Fruit fly (Drosophila melanogaster) whole organism, embryonic: ENCODE measurements around the gene Ube3a.

Experiments
- CG11085 ChIP-seq: fragments of 200-800 bp; sonication (Bioruptor generic); IDR thresholded peaks from 2 replicates; pipeline ENCODE4 v1.3.6; 2022; ENCODE audit warnings: missing biosample characterization, missing genetic modification characterization
- CG12942 ChIP-seq: fragments of 200-800 bp; sonication (Bioruptor generic); optimal IDR thresholded peaks from 3 replicates; lab custom pipeline; 2016; ENCODE audit warnings: missing biosample characterization, missing genetic modification characterization
- CG15479 ChIP-seq: fragments of 200-800 bp; sonication (Bioruptor generic); optimal IDR thresholded peaks from 3 replicates; lab custom pipeline; 2019; ENCODE audit warnings: missing biosample characterization, mild to moderate bottlenecking, missing genetic modification characterization, moderate library complexity
- CG17186 ChIP-seq: fragments of 200-800 bp; sonication (Bioruptor generic); optimal IDR thresholded peaks from 3 replicates; lab custom pipeline; 2017; ENCODE audit warnings: missing biosample characterization, missing genetic modification reagents, missing genetic modification characterization
- CG17568 ChIP-seq: fragments of 200-800 bp; sonication (Bioruptor generic); optimal IDR thresholded peaks from 2 replicates; lab custom pipeline; 2018; ENCODE audit warnings: missing biosample characterization, mild to moderate bottlenecking, missing genetic modification characterization, moderate library complexity
- CG1792 ChIP-seq: fragments of 200-800 bp; sonication (Bioruptor generic); optimal IDR thresholded peaks from 2 replicates; lab custom pipeline; 2016; ENCODE audit warnings: missing biosample characterization, missing genetic modification characterization
- CG2116 ChIP-seq: fragments of 200-800 bp; sonication (Bioruptor generic); optimal IDR thresholded peaks from 3 replicates; lab custom pipeline; 2018; ENCODE audit warnings: missing biosample characterization, mild to moderate bottlenecking, missing genetic modification characterization
- CG2129 ChIP-seq: fragments of 200-800 bp; sonication (Bioruptor generic); IDR thresholded peaks from 2 replicates; pipeline ENCODE4 v1.3.6; 2022; ENCODE audit warnings: missing biosample characterization, missing genetic modification characterization; ENCODE audit not compliant: partially characterized antibody
- CG6689 ChIP-seq: fragments of 200-800 bp; sonication (Bioruptor generic); IDR thresholded peaks from 2 replicates; pipeline ENCODE4 v1.3.6; 2022; ENCODE audit warnings: missing biosample characterization, missing genetic modification characterization
- CG6765 ChIP-seq: fragments of 200-800 bp; sonication (Bioruptor generic); optimal IDR thresholded peaks from 3 replicates; lab custom pipeline; 2017; ENCODE audit warnings: missing biosample characterization, mild to moderate bottlenecking, missing genetic modification characterization
- CG8944 ChIP-seq: fragments of 200-800 bp; sonication (Bioruptor generic); optimal IDR thresholded peaks from 3 replicates; lab custom pipeline; 2016; ENCODE audit warnings: missing biosample characterization, missing genetic modification characterization
- CG9932 ChIP-seq: fragments of 200-800 bp; sonication (Bioruptor generic); IDR thresholded peaks from 2 replicates; pipeline ENCODE4 v1.3.6; 2022; ENCODE audit warnings: missing biosample characterization, missing genetic modification characterization
- D19B ChIP-seq: fragments of 200-800 bp; sonication (Bioruptor generic); optimal IDR thresholded peaks from 2 replicates; lab custom pipeline; 2017; ENCODE audit warnings: missing biosample characterization, mild to moderate bottlenecking, missing genetic modification characterization
- Dip2 ChIP-seq: fragments of 200-800 bp; sonication (Bioruptor generic); IDR thresholded peaks from 2 replicates; pipeline ENCODE4 v1.3.6; 2022; ENCODE audit warnings: missing biosample characterization, missing genetic modification characterization
- Fer3 ChIP-seq: fragments of 200-800 bp; sonication (Bioruptor generic); optimal IDR thresholded peaks from 2 replicates; lab custom pipeline; 2018; ENCODE audit warnings: missing biosample characterization, mild to moderate bottlenecking, missing genetic modification characterization, moderate library complexity
- GATAe ChIP-seq: fragments of 200-800 bp; sonication (Bioruptor generic); conservative IDR thresholded peaks from 2 replicates; pipeline ENCODE4 v1.3.6; 2022; ENCODE audit warnings: missing biosample characterization, missing genetic modification characterization
- Gug ChIP-seq: fragments of 200-800 bp; sonication (Bioruptor generic); IDR thresholded peaks from 4 replicates; pipeline ENCODE4 v1.3.6; 2022; ENCODE audit warnings: missing biosample characterization, missing genetic modification characterization
- HHEX ChIP-seq: fragments of 200-800 bp; sonication (Bioruptor generic); optimal IDR thresholded peaks from 3 replicates; lab custom pipeline; 2017; ENCODE audit warnings: missing biosample characterization, mild to moderate bottlenecking, missing genetic modification characterization, missing genetic modification reagents
- Hmr ChIP-seq: fragments of 200-800 bp; sonication (Bioruptor generic); optimal IDR thresholded peaks from 3 replicates; lab custom pipeline; 2017; ENCODE audit warnings: mild to moderate bottlenecking, missing biosample characterization, missing genetic modification reagents, missing genetic modification characterization
- Hr3 ChIP-seq: fragments of 200-800 bp; sonication (Bioruptor generic); optimal IDR thresholded peaks from 3 replicates; lab custom pipeline; 2016; ENCODE audit warnings: missing biosample characterization, missing genetic modification characterization
- Hsf ChIP-seq: fragments of 200-800 bp; sonication (Bioruptor generic); optimal IDR thresholded peaks from 3 replicates; lab custom pipeline; 2016; ENCODE audit warnings: missing biosample characterization, missing genetic modification characterization
- Lim3 ChIP-seq: fragments of 200-800 bp; sonication (Bioruptor generic); IDR thresholded peaks from 2 replicates; pipeline ENCODE4 v1.3.6; 2022; ENCODE audit warnings: missing biosample characterization, missing genetic modification characterization
- Lpt ChIP-seq: fragments of >200 bp; optimal IDR thresholded peaks from 2 replicates; lab custom pipeline; 2018; ENCODE audit warnings: missing biosample characterization, missing genetic modification characterization
- MESR4 ChIP-seq: fragments of 200-800 bp; sonication (Bioruptor generic); optimal IDR thresholded peaks from 2 replicates; lab custom pipeline; 2018; ENCODE audit warnings: missing biosample characterization, mild to moderate bottlenecking, missing genetic modification characterization, moderate library complexity
- Myb ChIP-seq: fragments of 200-800 bp; sonication (Bioruptor generic); optimal IDR thresholded peaks from 2 replicates; lab custom pipeline; 2016; ENCODE audit warnings: missing biosample characterization, missing genetic modification characterization
- NK7.1 ChIP-seq: fragments of 200-800 bp; sonication (Bioruptor generic); optimal IDR thresholded peaks from 3 replicates; lab custom pipeline; 2016; ENCODE audit warnings: missing biosample characterization, missing genetic modification characterization
- Oaz ChIP-seq: fragments of 200-800 bp; sonication (Bioruptor generic); IDR thresholded peaks from 2 replicates; pipeline ENCODE4 v1.3.6; 2022; ENCODE audit warnings: missing biosample characterization, missing genetic modification characterization
- Rx ChIP-seq: fragments of 200-800 bp; sonication (Bioruptor generic); IDR thresholded peaks from 2 replicates; pipeline ENCODE4 v1.3.6; 2022; ENCODE audit warnings: missing biosample characterization, missing genetic modification characterization
- ato ChIP-seq: fragments of 200-800 bp; sonication (Bioruptor generic); IDR thresholded peaks from 2 replicates; pipeline ENCODE4 v1.3.6; 2022; ENCODE audit warnings: missing biosample characterization, missing genetic modification characterization; ENCODE audit not compliant: partially characterized antibody
- chm ChIP-seq: fragments of 200-800 bp; sonication (Bioruptor generic); IDR thresholded peaks from 2 replicates; pipeline ENCODE4 v1.3.6; 2022; ENCODE audit warnings: missing biosample characterization, missing genetic modification characterization
- croc ChIP-seq: fragments of 200-800 bp; sonication (Bioruptor generic); conservative IDR thresholded peaks from 3 replicates; pipeline ENCODE4 v1.3.6; 2022; ENCODE audit warnings: missing biosample characterization, missing genetic modification characterization
- dimm ChIP-seq: fragments of 200-800 bp; sonication (Bioruptor generic); IDR thresholded peaks from 2 replicates; pipeline ENCODE4 v1.3.6; 2022; ENCODE audit warnings: missing biosample characterization, missing genetic modification characterization
- emc ChIP-seq: fragments of 200-800 bp; sonication (Bioruptor generic); optimal IDR thresholded peaks from 2 replicates; lab custom pipeline; 2016; ENCODE audit warnings: missing biosample characterization, missing genetic modification characterization
- gcm ChIP-seq: fragments of 200-800 bp; sonication (Bioruptor generic); optimal IDR thresholded peaks from 2 replicates; lab custom pipeline; 2019; ENCODE audit warnings: missing biosample characterization, mild to moderate bottlenecking, missing genetic modification characterization, moderate library complexity
- ham ChIP-seq: fragments of 200-800 bp; sonication (Bioruptor generic); IDR thresholded peaks from 2 replicates; pipeline ENCODE4 v1.3.6; 2022; ENCODE audit warnings: missing biosample characterization, missing genetic modification characterization
- klu ChIP-seq: fragments of 200-800 bp; sonication (Bioruptor generic); IDR thresholded peaks from 2 replicates; pipeline ENCODE4 v1.3.6; 2022; ENCODE audit warnings: missing biosample characterization, missing genetic modification characterization
- knrl ChIP-seq: fragments of 200-800 bp; sonication (Bioruptor generic); IDR thresholded peaks from 3 replicates; pipeline ENCODE4 v1.3.6; 2022; ENCODE audit warnings: missing biosample characterization, missing genetic modification characterization; ENCODE audit not compliant: partially characterized antibody
- lmd ChIP-seq: fragments of 200-800 bp; sonication (Bioruptor generic); IDR thresholded peaks from 2 replicates; pipeline ENCODE4 v1.3.6; 2022; ENCODE audit warnings: missing biosample characterization, missing genetic modification characterization
- nerfin-2 ChIP-seq: fragments of 200-800 bp; sonication (Bioruptor generic); IDR thresholded peaks from 2 replicates; pipeline ENCODE4 v1.3.6; 2022; ENCODE audit warnings: missing biosample characterization, missing genetic modification characterization; ENCODE audit not compliant: partially characterized antibody
- run ChIP-seq: fragments of 200-800 bp; sonication (Bioruptor generic); optimal IDR thresholded peaks from 3 replicates; lab custom pipeline; 2018; ENCODE audit warnings: missing biosample characterization, mild to moderate bottlenecking, missing genetic modification characterization
- sim ChIP-seq: fragments of 200-800 bp; sonication (Bioruptor generic); IDR thresholded peaks from 2 replicates; pipeline ENCODE4 v1.3.6; 2022; ENCODE audit warnings: missing biosample characterization, missing genetic modification characterization
- sr ChIP-seq: fragments of 200-800 bp; sonication (Bioruptor generic); IDR thresholded peaks from 3 replicates; pipeline ENCODE4 v1.3.6; 2022; ENCODE audit warnings: missing biosample characterization, missing genetic modification characterization
- stwl ChIP-seq: fragments of 200-800 bp; sonication (Bioruptor generic); optimal IDR thresholded peaks from 3 replicates; lab custom pipeline; 2018; ENCODE audit warnings: missing biosample characterization, mild to moderate bottlenecking, missing genetic modification characterization, moderate library complexity
- tap ChIP-seq: fragments of 200-800 bp; optimal IDR thresholded peaks from 3 replicates; lab custom pipeline; 2019; ENCODE audit warnings: missing biosample characterization, mild to moderate bottlenecking, missing genetic modification characterization, moderate library complexity
- tin ChIP-seq: fragments of 200-800 bp; sonication (Bioruptor generic); optimal IDR thresholded peaks from 3 replicates; lab custom pipeline; 2016; ENCODE audit warnings: missing biosample characterization, missing genetic modification characterization
- tna ChIP-seq: fragments of 200-800 bp; sonication (Bioruptor generic); IDR thresholded peaks from 2 replicates; pipeline ENCODE4 v1.3.6; 2022; ENCODE audit warnings: missing biosample characterization, missing genetic modification characterization; ENCODE audit not compliant: partially characterized antibody
- trh ChIP-seq: fragments of 200-800 bp; sonication (Bioruptor generic); optimal IDR thresholded peaks from 2 replicates; lab custom pipeline; 2016; ENCODE audit warnings: missing biosample characterization, missing genetic modification characterization
- tup ChIP-seq: fragments of 200-800 bp; sonication (Bioruptor generic); optimal IDR thresholded peaks from 2 replicates; lab custom pipeline; 2016; ENCODE audit warnings: missing biosample characterization, mild to moderate bottlenecking, missing genetic modification characterization, moderate library complexity
- unpg ChIP-seq: fragments of 200-800 bp; sonication (Bioruptor generic); optimal IDR thresholded peaks from 3 replicates; lab custom pipeline; 2018; ENCODE audit warnings: missing biosample characterization, mild to moderate bottlenecking, missing genetic modification characterization, moderate library complexity

The Ube3a gene

DNA sequence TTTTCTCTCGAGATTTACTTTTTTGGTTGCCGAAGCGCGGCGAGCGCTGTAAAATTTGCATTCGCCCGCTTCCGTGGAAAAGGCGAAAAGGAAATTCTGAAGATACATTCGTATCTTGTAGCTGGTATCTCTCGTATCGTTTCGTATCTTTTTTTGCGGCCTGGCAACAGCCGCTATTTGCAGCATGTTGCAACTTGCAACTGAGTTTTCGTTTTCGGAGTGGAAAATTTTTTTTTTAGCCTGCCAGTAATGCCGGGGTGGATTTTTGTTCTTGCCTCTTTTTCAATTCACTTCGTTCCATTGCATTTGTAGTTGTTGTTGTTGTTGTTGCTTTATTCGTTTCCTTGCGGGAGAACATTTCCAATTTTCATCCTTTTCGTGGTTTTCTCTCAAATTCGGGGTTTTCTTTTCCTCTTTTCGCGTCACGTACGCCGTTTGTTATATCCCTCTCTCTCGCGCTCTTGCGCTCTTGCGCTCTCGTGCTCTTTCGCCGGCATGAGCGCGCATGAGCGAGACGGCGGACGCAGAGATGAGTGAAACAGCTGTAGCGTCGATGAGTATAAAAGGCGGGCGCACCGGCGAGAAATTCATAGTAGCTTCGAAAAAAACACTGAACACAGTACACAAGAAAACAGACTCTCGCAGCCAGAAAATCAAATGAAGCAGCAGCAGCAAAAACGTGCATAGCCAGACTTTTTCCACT lies 41.5 kb upstream of the Ube3a start, which contains the start of gene scyl (continued):
- TF ChIP-seq Lpt (GFP tag; lab: Kevin White, UChicago) (no peak), CG6765 (GFP tag; lab: Kevin White, UChicago) (peak; percentile 54), tin (GFP tag; lab: Kevin White, UChicago) (peak; percentile 25), klu (no peak), HHEX (GFP tag; lab: Kevin White, UChicago) (peak; percentile 49), dimm (GFP tag; lab: Robert Waterston, UW) (no peak), Rx (GFP tag; lab: Robert Waterston, UW) (no peak; the same call in 1 of the 2 replicates), Dip2 (no peak), Fer3 (tag; lab: Kevin White, UChicago) (peak; percentile 48), tup (no peak), Gug (GFP tag; lab: Robert Waterston, UW) (peak; percentile 57; the same call in 2 of the 4 replicates), CG17568 (peak; percentile 85), Lim3 (GFP tag; lab: Robert Waterston, UW) (no peak), CG15479 (GFP tag; lab: Kevin White, UChicago) (peak; percentile 99), nerfin-2 (GFP tag; lab: Robert Waterston, UW) (peak; percentile 16; the same call in 1 of the 2 replicates), sim (GFP tag; lab: Robert Waterston, UW) (0 out of 2 replicates have a peak, but pooled peaks have one; percentile 38), MESR4 (peak; percentile 14), lmd (GFP tag; lab: Robert Waterston, UW) (peak; percentile 11; the same call in 1 of the 2 replicates), croc (GFP tag; lab: Robert Waterston, UW) (no peak), gcm (GFP tag; lab: Kevin White, UChicago) (peak; percentile 92), sr (GFP tag; lab: Robert Waterston, UW) (peak; percentile 60; the same call in 2 of the 3 replicates), trh (GFP tag; lab: Kevin White, UChicago) (no peak), CG6689 (GFP tag; lab: Robert Waterston, UW) (peak; percentile 62), run (peak; percentile 43), ato (GFP tag; lab: Robert Waterston, UW) (peak; percentile 72), Hmr (GFP tag; lab: Kevin White, UChicago) (peak; percentile 76), chm (peak; percentile 99), knrl (GFP tag; lab: Robert Waterston, UW) (no peak; the same call in 2 of the 3 replicates), NK7.1 (GFP tag; lab: Kevin White, UChicago) (peak; percentile 50), Hr3 (GFP tag; lab: Kevin White, UChicago) (no peak), Myb (GFP tag; lab: Kevin White, UChicago) (peak; percentile 17), tna (GFP tag; lab: Robert Waterston, UW) (peak; percentile 36; the same call in 1 of the 2 replicates), CG8944 (GFP tag; lab: Kevin White, UChicago) (peak; percentile 43), CG12942 (peak; percentile 8), unpg (GFP tag; lab: Kevin White, UChicago) (peak; percentile 56), emc (GFP tag; lab: Kevin White, UChicago) (no peak), D19B (GFP tag; lab: Kevin White, UChicago) (no peak), Hsf (no peak), tap (tag; lab: Kevin White, UChicago) (peak; percentile 40), CG17186 (GFP tag; lab: Kevin White, UChicago) (peak; percentile 28), CG9932 (GFP tag; lab: Robert Waterston, UW) (peak; percentile 53), GATAe (GFP tag; lab: Robert Waterston, UW) (no peak), Oaz (GFP tag; lab: Robert Waterston, UW) (no peak), stwl (tag; lab: Kevin White, UChicago) (peak; percentile 27), CG2129 (no peak), CG2116 (GFP tag; lab: Kevin White, UChicago) (no peak), CG1792 (peak; percentile 49), CG11085 (GFP tag; lab: Robert Waterston, UW) (no peak), ham (GFP tag; lab: Robert Waterston, UW) (no peak)
